Fruit fly (Drosophila melanogaster) whole organism, embryonic: Measurements from ENCODE around the gene Ada1-1.

Source experiments
- Aef1 ChIP-seq: fragments of 200-800 bp; sonication (Bioruptor generic); IDR thresholded peaks from 3 replicates; pipeline ENCODE4 v1.3.6; 2022; ENCODE audit warnings: missing biosample characterization, missing genetic modification characterization
- BtbVII ChIP-seq: fragments of 200-800 bp; sonication (Bioruptor generic); optimal IDR thresholded peaks from 3 replicates; lab custom pipeline; 2017; ENCODE audit warnings: missing biosample characterization, mild to moderate bottlenecking, missing genetic modification characterization
- CG10209 ChIP-seq: fragments of 200-800 bp; sonication (Bioruptor generic); optimal IDR thresholded peaks from 3 replicates; lab custom pipeline; 2017; ENCODE audit warnings: missing biosample characterization, mild to moderate bottlenecking, missing genetic modification characterization, missing genetic modification reagents
- CG10462 ChIP-seq: fragments of 200-800 bp; sonication (Bioruptor generic); optimal IDR thresholded peaks from 2 replicates; lab custom pipeline; 2016; ENCODE audit warnings: missing biosample characterization, missing genetic modification characterization
- CG10979 ChIP-seq: fragments of 200-800 bp; sonication (Bioruptor generic); optimal IDR thresholded peaks from 2 replicates; lab custom pipeline; 2018; ENCODE audit warnings: missing biosample characterization, mild to moderate bottlenecking, missing genetic modification characterization, moderate library complexity
- CG11398 ChIP-seq: fragments of 200-800 bp; sonication (Bioruptor generic); optimal IDR thresholded peaks from 2 replicates; lab custom pipeline; 2016; ENCODE audit warnings: missing biosample characterization, missing genetic modification characterization
- CG12299 ChIP-seq: fragments of 200-800 bp; sonication (Bioruptor generic); optimal IDR thresholded peaks from 2 replicates; lab custom pipeline; 2018; ENCODE audit warnings: missing biosample characterization, mild to moderate bottlenecking, missing genetic modification characterization
- CG13624 ChIP-seq: fragments of 200-800 bp; sonication (Bioruptor generic); optimal IDR thresholded peaks from 2 replicates; lab custom pipeline; 2016; ENCODE audit warnings: missing biosample characterization, missing genetic modification characterization
- CG1529 ChIP-seq: fragments of 200-800 bp; sonication (Bioruptor generic); optimal IDR thresholded peaks from 3 replicates; lab custom pipeline; 2018; ENCODE audit warnings: missing biosample characterization, missing genetic modification characterization
- CG17385 ChIP-seq: fragments of 200-800 bp; sonication (Bioruptor generic); optimal IDR thresholded peaks from 3 replicates; lab custom pipeline; 2018; ENCODE audit warnings: missing biosample characterization, mild to moderate bottlenecking, missing genetic modification characterization
- CG17802 ChIP-seq: fragments of 200-800 bp; sonication (Bioruptor generic); optimal IDR thresholded peaks from 2 replicates; lab custom pipeline; 2018; ENCODE audit warnings: missing biosample characterization, mild to moderate bottlenecking, missing genetic modification characterization, moderate library complexity
- CG2712 ChIP-seq: fragments of 200-800 bp; optimal IDR thresholded peaks from 3 replicates; lab custom pipeline; 2019; ENCODE audit warnings: missing biosample characterization, mild to moderate bottlenecking, missing genetic modification characterization, moderate library complexity
- CG30403 ChIP-seq: fragments of 200-800 bp; sonication (Bioruptor generic); optimal IDR thresholded peaks from 3 replicates; lab custom pipeline; 2016; ENCODE audit warnings: missing biosample characterization, missing genetic modification characterization
- CG33213 ChIP-seq: fragments of 200-800 bp; sonication (Bioruptor generic); optimal IDR thresholded peaks from 3 replicates; lab custom pipeline; 2016; ENCODE audit warnings: missing biosample characterization, missing genetic modification characterization
- CG3995 ChIP-seq: fragments of 200-800 bp; sonication (Bioruptor generic); optimal IDR thresholded peaks from 3 replicates; lab custom pipeline; 2016; ENCODE audit warnings: missing biosample characterization, missing genetic modification characterization
- CG4424 ChIP-seq: fragments of 200-800 bp; sonication (Bioruptor generic); optimal IDR thresholded peaks from 3 replicates; lab custom pipeline; 2016; ENCODE audit warnings: missing biosample characterization, missing genetic modification characterization
- CG4707 ChIP-seq: fragments of 200-800 bp; sonication (Bioruptor generic); optimal IDR thresholded peaks from 2 replicates; lab custom pipeline; 2018; ENCODE audit warnings: missing biosample characterization, mild to moderate bottlenecking, missing genetic modification characterization, moderate library complexity
- CG5245 ChIP-seq: fragments of 200-800 bp; sonication (Bioruptor generic); optimal IDR thresholded peaks from 3 replicates; lab custom pipeline; 2016; ENCODE audit warnings: missing biosample characterization, missing genetic modification characterization
- CG7357 ChIP-seq: fragments of 200-800 bp; sonication (Bioruptor generic); IDR thresholded peaks from 3 replicates; pipeline ENCODE4 v1.3.6; 2022; ENCODE audit warnings: missing biosample characterization, missing genetic modification characterization
- CG7372 ChIP-seq: fragments of 200-800 bp; sonication (Bioruptor generic); IDR thresholded peaks from 2 replicates; pipeline ENCODE4 v1.3.6; 2022; ENCODE audit warnings: missing biosample characterization, missing genetic modification characterization
- CG8765 ChIP-seq: fragments of 200-800 bp; sonication (Bioruptor generic); IDR thresholded peaks from 2 replicates; pipeline ENCODE4 v1.3.6; 2022; ENCODE audit warnings: missing biosample characterization, missing genetic modification characterization
- CG9215 ChIP-seq: fragments of 200-800 bp; sonication (Bioruptor generic); IDR thresholded peaks from 2 replicates; pipeline ENCODE4 v1.3.6; 2022; ENCODE audit warnings: missing biosample characterization, missing genetic modification characterization
- CG9797 ChIP-seq: fragments of 200-800 bp; sonication (Bioruptor generic); optimal IDR thresholded peaks from 3 replicates; lab custom pipeline; 2018; ENCODE audit warnings: missing biosample characterization, mild to moderate bottlenecking, missing genetic modification characterization
- CrebB ChIP-seq: fragments of 200-800 bp; sonication (Bioruptor generic); optimal IDR thresholded peaks from 3 replicates; lab custom pipeline; 2018; ENCODE audit warnings: missing biosample characterization, mild to moderate bottlenecking, missing genetic modification characterization
- Doc2 ChIP-seq: fragments of 200-800 bp; sonication (Bioruptor generic); IDR thresholded peaks from 2 replicates; pipeline ENCODE4 v1.3.6; 2022; ENCODE audit warnings: missing biosample characterization, missing genetic modification characterization
- HmgD ChIP-seq: fragments of 200-800 bp; sonication (Bioruptor generic); optimal IDR thresholded peaks from 3 replicates; lab custom pipeline; 2016; ENCODE audit warnings: missing biosample characterization, missing genetic modification characterization
- Lhr ChIP-seq: fragments of 200-800 bp; sonication (Bioruptor generic); optimal IDR thresholded peaks from 3 replicates; lab custom pipeline; 2017; ENCODE audit warnings: mild to moderate bottlenecking, missing biosample characterization, missing genetic modification reagents, missing genetic modification characterization
- NFAT ChIP-seq: fragments of 200-800 bp; sonication (Bioruptor generic); IDR thresholded peaks from 2 replicates; pipeline ENCODE4 v1.3.6; 2022; ENCODE audit warnings: missing biosample characterization, missing genetic modification characterization
- Optix ChIP-seq: fragments of 200-800 bp; sonication (Bioruptor generic); IDR thresholded peaks from 3 replicates; pipeline ENCODE4 v1.3.6; 2022; ENCODE audit warnings: missing biosample characterization, missing genetic modification characterization
- Ravus ChIP-seq: fragments of 200-800 bp; sonication (Bioruptor generic); IDR thresholded peaks from 2 replicates; pipeline ENCODE4 v1.3.6; 2022; ENCODE audit warnings: missing biosample characterization, missing genetic modification characterization
- Vsx1 ChIP-seq: fragments of 200-800 bp; sonication (Bioruptor generic); optimal IDR thresholded peaks from 2 replicates; lab custom pipeline; 2017; ENCODE audit warnings: missing biosample characterization, mild to moderate bottlenecking, missing genetic modification characterization, missing genetic modification reagents
- ap ChIP-seq: fragments of 200-800 bp; sonication (Bioruptor generic); IDR thresholded peaks from 2 replicates; pipeline ENCODE4 v1.3.6; 2022; ENCODE audit warnings: missing biosample characterization, missing genetic modification characterization
- bigmax ChIP-seq: fragments of 200-800 bp; sonication (Bioruptor generic); optimal IDR thresholded peaks from 2 replicates; lab custom pipeline; 2018; ENCODE audit warnings: missing biosample characterization, mild to moderate bottlenecking, missing genetic modification characterization
- crp ChIP-seq, 2 experiments: fragments of 200-800 bp; sonication (Bioruptor generic); optimal IDR thresholded peaks; 2 replicates in 1 of 2; 3 replicates in 1 of 2; lab custom pipeline; 2017; ENCODE audit warnings: missing biosample characterization in 2 of 2, missing genetic modification characterization in 2 of 2, mild to moderate bottlenecking in 1 of 2, moderate library complexity in 1 of 2
- dan ChIP-seq: fragments of 200-800 bp; sonication (Bioruptor generic); IDR thresholded peaks from 2 replicates; pipeline ENCODE4 v1.3.6; 2022; ENCODE audit warnings: missing biosample characterization, missing genetic modification characterization
- fd102C ChIP-seq: fragments of 200-800 bp; sonication (Bioruptor generic); optimal IDR thresholded peaks from 2 replicates; lab custom pipeline; 2018; ENCODE audit warnings: missing biosample characterization, mild to moderate bottlenecking, missing genetic modification characterization, moderate library complexity
- fd64A ChIP-seq: fragments of 200-800 bp; sonication (Bioruptor generic); optimal IDR thresholded peaks from 3 replicates; lab custom pipeline; 2018; ENCODE audit warnings: missing biosample characterization, mild to moderate bottlenecking, missing genetic modification characterization
- fru ChIP-seq: fragments of >200 bp; optimal IDR thresholded peaks from 2 replicates; lab custom pipeline; 2017
- gsb ChIP-seq: fragments of 200-800 bp; sonication (Bioruptor generic); IDR thresholded peaks from 2 replicates; pipeline ENCODE4 v1.3.6; 2022; ENCODE audit warnings: missing biosample characterization, missing genetic modification characterization
- gsb-n ChIP-seq: fragments of 200-800 bp; sonication (Bioruptor generic); optimal IDR thresholded peaks from 3 replicates; lab custom pipeline; 2018; ENCODE audit warnings: missing biosample characterization, mild to moderate bottlenecking, missing genetic modification characterization
- ken ChIP-seq: fragments of 200-800 bp; sonication (Bioruptor generic); IDR thresholded peaks from 3 replicates; pipeline ENCODE4 v1.3.6; 2022; ENCODE audit warnings: missing biosample characterization, missing genetic modification characterization
- lbe ChIP-seq: fragments of 200-800 bp; sonication (Bioruptor generic); optimal IDR thresholded peaks from 2 replicates; lab custom pipeline; 2016; ENCODE audit warnings: missing biosample characterization, mild to moderate bottlenecking, missing genetic modification characterization
- pfk ChIP-seq: fragments of 200-800 bp; sonication (Bioruptor generic); optimal IDR thresholded peaks from 2 replicates; lab custom pipeline; 2018; ENCODE audit warnings: missing biosample characterization, mild to moderate bottlenecking, missing genetic modification characterization, moderate library complexity
- pnt ChIP-seq: fragments of 200-800 bp; sonication (Bioruptor generic); optimal IDR thresholded peaks from 3 replicates; lab custom pipeline; 2016; ENCODE audit warnings: missing biosample characterization, missing genetic modification characterization
- pros ChIP-seq: fragments of 200-800 bp; sonication (Bioruptor generic); optimal IDR thresholded peaks from 3 replicates; lab custom pipeline; 2019; ENCODE audit warnings: missing biosample characterization, mild to moderate bottlenecking, missing genetic modification characterization, moderate library complexity
- repo ChIP-seq: fragments of 200-800 bp; sonication (Bioruptor generic); optimal IDR thresholded peaks from 2 replicates; lab custom pipeline; 2016; ENCODE audit warnings: missing biosample characterization, missing genetic modification characterization
- sens ChIP-seq: fragments of 200-800 bp; sonication (Bioruptor generic); peaks from one replicate; lab custom pipeline; 2016; ENCODE audit warnings: missing biosample characterization, missing genetic modification characterization
- trem ChIP-seq: fragments of 200-800 bp; optimal IDR thresholded peaks from 3 replicates; lab custom pipeline; 2019; ENCODE audit warnings: missing biosample characterization, mild to moderate bottlenecking, missing genetic modification characterization, moderate library complexity
- vnd ChIP-seq: fragments of 200-800 bp; sonication (Bioruptor generic); IDR thresholded peaks from 3 replicates; pipeline ENCODE4 v1.3.6; 2022; ENCODE audit warnings: missing biosample characterization, missing genetic modification characterization; ENCODE audit not compliant: partially characterized antibody

The Ada1-1 gene

DNA sequence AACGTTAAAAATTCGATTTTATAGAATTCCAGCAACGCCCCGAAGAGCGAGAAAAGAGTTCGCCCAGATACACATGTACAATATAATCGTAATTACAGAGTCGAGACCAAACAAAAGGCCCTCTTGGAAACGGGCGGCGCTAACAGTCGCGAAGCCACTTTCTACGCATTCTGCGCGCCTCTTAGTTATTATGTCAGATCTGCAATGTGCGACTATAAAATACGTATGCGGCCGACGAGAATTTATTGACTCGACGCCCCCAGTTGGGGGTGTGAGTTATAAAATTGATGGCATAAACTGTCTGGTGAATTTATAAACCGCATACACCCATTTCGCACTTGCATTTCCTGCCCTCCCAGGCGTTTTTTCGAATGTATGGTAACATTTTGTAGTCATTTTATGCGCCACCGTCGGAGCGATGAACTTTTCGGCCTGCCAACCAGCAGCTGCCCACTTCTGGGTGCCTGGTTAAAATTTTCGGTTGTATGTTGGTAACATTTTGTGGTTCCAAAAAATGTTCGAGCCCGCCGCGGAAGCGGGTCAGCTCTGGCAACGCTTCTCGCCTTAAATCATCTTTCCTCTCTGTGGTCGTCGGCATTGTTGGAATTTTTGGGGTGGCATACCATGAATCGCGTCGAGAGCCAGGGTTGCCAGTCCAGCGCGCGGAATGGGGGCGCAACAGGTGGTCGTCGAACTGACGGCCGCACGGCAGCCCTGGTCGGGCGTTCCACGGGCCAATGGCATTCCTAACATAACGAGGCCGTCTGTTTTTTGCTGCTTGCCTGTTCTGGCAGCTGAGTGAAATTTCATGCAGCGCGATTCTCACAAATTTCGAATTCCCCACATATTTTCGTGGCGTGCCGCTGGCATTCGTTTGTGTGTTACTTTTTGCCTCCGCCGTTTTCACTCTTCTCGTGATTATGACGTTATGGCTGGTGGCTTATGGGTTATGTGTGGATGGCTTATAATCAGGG, 15.4 kb downstream of the Ada1-1 start (continued):
- TF ChIP-seq CG7357 (GFP tag; lab: Robert Waterston, UW) (peak; percentile 61; the same call in 2 of the 3 replicates), ken (no peak), CG33213 (GFP tag; lab: Kevin White, UChicago) (peak; percentile 91), CG10979 (tag; lab: Kevin White, UChicago) (peak; percentile 65), crp (GFP tag; optimal IDR thresholded peaks at IDR 0.05; lab: Kevin White, UChicago) (peak in 1 of 2 experiments; percentile 52), lbe (GFP tag; lab: Kevin White, UChicago) (peak; percentile 54), fru (lab: Kevin White, UChicago) (no peak), HmgD (peak; percentile 54), pfk (peak; percentile 95), fd64A (GFP tag; lab: Kevin White, UChicago) (peak; percentile 52), CG13624 (GFP tag; lab: Kevin White, UChicago) (peak; percentile 88), repo (peak; percentile 77), CrebB (tag; lab: Kevin White, UChicago) (peak; percentile 72), CG17385 (GFP tag; lab: Kevin White, UChicago) (peak; percentile 49), bigmax (GFP tag; lab: Kevin White, UChicago) (peak; percentile 56), CG2712 (tag; lab: Kevin White, UChicago) (peak; percentile 80), CG11398 (GFP tag; lab: Kevin White, UChicago) (peak; percentile 57), pros (peak; percentile 72), CG3995 (peak; percentile 87), NFAT (GFP tag; lab: Robert Waterston, UW) (no peak), vnd (GFP tag; lab: Robert Waterston, UW) (no peak), CG9797 (GFP tag; lab: Kevin White, UChicago) (peak; percentile 22), dan (GFP tag; lab: Robert Waterston, UW) (no peak), Lhr (GFP tag; lab: Kevin White, UChicago) (peak; percentile 98), sens (GFP tag; lab: Kevin White, UChicago) (peak; percentile 97), CG8765 (GFP tag; lab: Robert Waterston, UW) (no peak), Doc2 (GFP tag; lab: Robert Waterston, UW) (no peak), fd102C (peak; percentile 34), BtbVII (peak; percentile 19), trem (tag; lab: Kevin White, UChicago) (peak; percentile 50), CG30403 (GFP tag; lab: Kevin White, UChicago) (peak; percentile 72), CG10462 (GFP tag; lab: Kevin White, UChicago) (no peak), CG4424 (peak; percentile 70), Aef1 (GFP tag; lab: Robert Waterston, UW) (no peak), gsb-n (tag; lab: Kevin White, UChicago) (no peak), pnt (GFP tag; lab: Kevin White, UChicago) (peak; percentile 71), CG1529 (GFP tag; lab: Kevin White, UChicago) (peak; percentile 42), Ravus (GFP tag; lab: Robert Waterston, UW) (no peak), CG7372 (GFP tag; lab: Robert Waterston, UW) (no peak), Optix (no peak), Vsx1 (GFP tag; lab: Kevin White, UChicago) (peak; percentile 51), CG17802 (tag; lab: Kevin White, UChicago) (no peak), ap (no peak), CG5245 (GFP tag; lab: Kevin White, UChicago) (peak; percentile 84), CG4707 (GFP tag; lab: Kevin White, UChicago) (no peak), gsb (GFP tag; lab: Robert Waterston, UW) (no peak), CG12299 (peak; percentile 40), CG10209 (GFP tag; lab: Kevin White, UChicago) (peak; percentile 67), CG9215 (GFP tag; lab: Robert Waterston, UW) (no peak)
